Fruit fly (Drosophila melanogaster) whole organism, pupa: ENCODE data around the gene CG15025.

Experiments
- CG12605 ChIP-seq: fragments of 200-800 bp; sonication (Bioruptor generic); IDR thresholded peaks from 2 replicates; pipeline ENCODE4 v1.3.6; 2022; ENCODE audit warnings: missing biosample characterization, missing genetic modification characterization
- CG34367 ChIP-seq: fragments of 200-800 bp; sonication (Bioruptor generic); optimal IDR thresholded peaks from 2 replicates; lab custom pipeline; 2018; ENCODE audit warnings: missing biosample characterization, mild to moderate bottlenecking, missing genetic modification characterization
- CG8301 ChIP-seq: fragments of 200-800 bp; sonication (Bioruptor generic); optimal IDR thresholded peaks from 2 replicates; lab custom pipeline; 2018; ENCODE audit warnings: missing biosample characterization, mild to moderate bottlenecking, missing genetic modification characterization
- CG9948 ChIP-seq: fragments of 200-800 bp; sonication (Bioruptor generic); optimal IDR thresholded peaks from 2 replicates; lab custom pipeline; 2018; ENCODE audit warnings: missing biosample characterization, mild to moderate bottlenecking, missing genetic modification characterization, moderate library complexity
- D1 ChIP-seq: fragments of 200-800 bp; sonication (Bioruptor generic); optimal IDR thresholded peaks from 2 replicates; lab custom pipeline; 2018; ENCODE audit warnings: missing biosample characterization, mild to moderate bottlenecking, missing genetic modification characterization, moderate library complexity
- EcR ChIP-seq: fragments of 200-800 bp; sonication (Bioruptor generic); optimal IDR thresholded peaks from 3 replicates; lab custom pipeline; 2019; ENCODE audit warnings: missing biosample characterization, missing genetic modification characterization, mild to moderate bottlenecking, moderate library complexity, missing genetic modification reagents
- Ets98B ChIP-seq: fragments of 200-800 bp; sonication (Bioruptor generic); IDR thresholded peaks from 2 replicates; pipeline ENCODE4 v1.3.6; 2022; ENCODE audit warnings: missing biosample characterization, missing genetic modification characterization
- Pif1A ChIP-seq: fragments of 200-800 bp; sonication (Bioruptor generic); optimal IDR thresholded peaks from 3 replicates; lab custom pipeline; 2016; ENCODE audit warnings: missing biosample characterization, missing genetic modification characterization
- fd96Ca ChIP-seq: fragments of 200-800 bp; sonication (Bioruptor generic); IDR thresholded peaks from 3 replicates; pipeline ENCODE4 v1.3.6; 2022; ENCODE audit warnings: missing biosample characterization, missing genetic modification characterization
- rn ChIP-seq: fragments of 200-800 bp; sonication (Bioruptor generic); IDR thresholded peaks from 2 replicates; pipeline ENCODE4 v1.3.6; 2022; ENCODE audit warnings: missing biosample characterization, missing genetic modification characterization

- TF ChIP-seq Pif1A (no peak), rn (GFP tag; lab: Robert Waterston, UW) (no peak), EcR (GFP tag; lab: Kevin White, UChicago) (no peak), CG9948 (tag; lab: Kevin White, UChicago) (no peak), CG12605 (no peak), Ets98B (no peak), CG8301 (tag; lab: Kevin White, UChicago) (no peak), CG34367 (tag; lab: Kevin White, UChicago) (no peak), D1 (tag; lab: Kevin White, UChicago) (no peak), fd96Ca (no peak)
Measured at dm6 chr3R:19463874-19464549, 26.9 kb downstream of the CG15025 start.
